Worm (Caenorhabditis elegans) whole organism, early embryonic: ENCODE data around the gene btb-5.

Experiments used
- F13C5.2 ChIP-seq: sonication (generic microtip); optimal IDR thresholded peaks from 2 replicates; lab custom pipeline; 2017; ENCODE audit warnings: mild to moderate bottlenecking, missing genetic modification characterization, inconsistent platforms, missing compliant biosample characterization
- ama-1 ChIP-seq: fragments of 150-350 bp; optimal IDR thresholded peaks from 2 replicates; lab custom pipeline; 2014
- hmbx-1 ChIP-seq: sonication (generic microtip); optimal IDR thresholded peaks from 2 replicates; lab custom pipeline; 2016; ENCODE audit warnings: mild to moderate bottlenecking, missing genetic modification characterization, missing compliant biosample characterization
- pes-1 ChIP-seq: fragments of 200-800 bp; sonication (Bioruptor generic); IDR thresholded peaks from 2 replicates; pipeline ENCODE4 v1.3.6; 2022; ENCODE audit warnings: missing genetic modification reagents, missing genetic modification characterization, missing compliant biosample characterization

DNA sequence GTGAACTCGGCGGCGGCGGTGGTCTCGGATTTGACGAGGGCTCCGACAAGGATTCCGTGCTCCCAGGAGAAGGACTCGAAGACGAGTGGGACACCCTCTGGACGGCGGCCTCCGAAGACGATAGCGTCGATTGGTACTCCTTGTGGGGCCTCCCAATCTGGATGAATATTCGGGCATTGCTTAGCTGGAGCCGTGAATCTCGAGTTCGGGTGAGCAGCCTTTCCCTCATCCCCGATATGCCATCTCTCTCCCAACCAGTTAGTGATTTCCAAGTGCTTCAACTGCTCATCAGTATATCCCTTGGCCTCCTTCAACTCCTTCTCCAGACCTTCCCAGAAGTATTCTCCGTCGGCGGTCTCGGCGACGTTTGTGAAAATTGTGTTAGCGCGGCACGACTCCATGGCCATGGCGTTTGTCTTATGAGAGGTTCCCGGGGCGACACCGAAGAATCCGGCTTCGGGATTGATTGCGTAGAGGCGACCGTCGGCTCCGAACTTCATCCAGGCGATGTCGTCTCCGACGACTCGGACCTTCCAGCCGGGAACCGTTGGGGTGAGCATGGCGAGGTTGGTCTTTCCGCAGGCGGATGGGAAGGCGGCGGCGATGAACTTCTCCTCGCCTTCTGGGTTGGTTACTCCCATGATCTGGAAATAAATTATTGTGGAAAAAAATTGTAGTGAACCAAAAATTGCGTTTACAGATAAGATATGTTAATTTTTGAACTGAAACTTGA is 2.8 kb upstream of the btb-5 start:
- TF ChIP-seq hmbx-1 (tag; lab: Kevin White, UChicago), result no peak
- no peak for TF ChIP-seq ama-1
- no peak for TF ChIP-seq F13C5.2 (tag; lab: Kevin White, UChicago)
- TF ChIP-seq pes-1 (GFP tag; lab: Robert Waterston, UW), result no peak
